Fruit fly (Drosophila melanogaster) whole organism, prepupa: ENCODE data around the gene larp.

ENCODE experiments used
- CG10631 ChIP-seq: fragments of 200-800 bp; sonication (Bioruptor generic); optimal IDR thresholded peaks from 2 replicates; lab custom pipeline; 2016; ENCODE audit warnings: missing biosample characterization, missing genetic modification characterization
- CG11294 ChIP-seq: fragments of 200-800 bp; sonication (Bioruptor generic); IDR thresholded peaks from 2 replicates; pipeline ENCODE4 v1.3.6; 2022; ENCODE audit warnings: missing biosample characterization, missing genetic modification characterization
- CG11762 ChIP-seq: fragments of 200-800 bp; sonication (Bioruptor generic); optimal IDR thresholded peaks from 3 replicates; lab custom pipeline; 2016; ENCODE audit warnings: missing biosample characterization, missing genetic modification characterization; ENCODE audit not compliant: insufficient read depth
- CG11902 ChIP-seq: fragments of 200-800 bp; sonication (Bioruptor generic); optimal IDR thresholded peaks from 3 replicates; lab custom pipeline; 2016; ENCODE audit warnings: missing biosample characterization, missing genetic modification characterization
- CG15336 ChIP-seq: fragments of 200-800 bp; sonication (Bioruptor generic); IDR thresholded peaks from 2 replicates; pipeline ENCODE4 v1.3.6; 2022; ENCODE audit warnings: missing biosample characterization, missing genetic modification characterization
- CG1621 ChIP-seq: fragments of 200-800 bp; sonication (Bioruptor generic); optimal IDR thresholded peaks from 3 replicates; lab custom pipeline; 2018; ENCODE audit warnings: missing biosample characterization, mild to moderate bottlenecking, missing genetic modification characterization
- CG16779 ChIP-seq: fragments of 200-800 bp; sonication (Bioruptor generic); optimal IDR thresholded peaks from 3 replicates; lab custom pipeline; 2017; ENCODE audit warnings: missing biosample characterization, mild to moderate bottlenecking, missing genetic modification characterization
- CG3032 ChIP-seq: fragments of 200-800 bp; optimal IDR thresholded peaks from 2 replicates; lab custom pipeline; 2019; ENCODE audit warnings: missing biosample characterization, mild to moderate bottlenecking, missing genetic modification characterization, moderate library complexity
- CG31627 ChIP-seq: fragments of 200-800 bp; sonication (Bioruptor generic); optimal IDR thresholded peaks from 3 replicates; lab custom pipeline; 2016; ENCODE audit warnings: missing biosample characterization, missing genetic modification characterization
- CG32006 ChIP-seq: fragments of 200-800 bp; sonication (Bioruptor generic); optimal IDR thresholded peaks from 3 replicates; lab custom pipeline; 2017; ENCODE audit warnings: missing biosample characterization, mild to moderate bottlenecking, missing genetic modification characterization
- CG3919 ChIP-seq: fragments of 200-800 bp; sonication (Bioruptor generic); optimal IDR thresholded peaks from 3 replicates; lab custom pipeline; 2016; ENCODE audit warnings: missing biosample characterization, missing genetic modification characterization
- CG4318 ChIP-seq: fragments of 200-800 bp; sonication (Bioruptor generic); optimal IDR thresholded peaks from 3 replicates; lab custom pipeline; 2017; ENCODE audit warnings: missing biosample characterization, mild to moderate bottlenecking, missing genetic modification characterization
- CG6276 ChIP-seq: fragments of 200-800 bp; sonication (Bioruptor generic); optimal IDR thresholded peaks from 2 replicates; lab custom pipeline; 2017; ENCODE audit warnings: missing biosample characterization, mild to moderate bottlenecking, missing genetic modification characterization
- CG6792 ChIP-seq: fragments of 200-800 bp; sonication (Bioruptor generic); optimal IDR thresholded peaks from 3 replicates; lab custom pipeline; 2016; ENCODE audit warnings: missing biosample characterization, missing genetic modification characterization
- CG6808 ChIP-seq: fragments of 200-800 bp; sonication (Bioruptor generic); optimal IDR thresholded peaks from 3 replicates; lab custom pipeline; 2017; ENCODE audit warnings: missing biosample characterization, missing genetic modification characterization, mild to moderate bottlenecking, moderate library complexity, missing genetic modification reagents
- CG6854 ChIP-seq: fragments of 200-800 bp; sonication (Bioruptor generic); optimal IDR thresholded peaks from 2 replicates; lab custom pipeline; 2017; ENCODE audit warnings: missing biosample characterization, mild to moderate bottlenecking, missing genetic modification characterization
- CG7368 ChIP-seq: fragments of 200-800 bp; sonication (Bioruptor generic); optimal IDR thresholded peaks from 3 replicates; lab custom pipeline; 2016; ENCODE audit warnings: missing biosample characterization, missing genetic modification characterization
- CG8119 ChIP-seq: fragments of 200-800 bp; sonication (Bioruptor generic); IDR thresholded peaks from 3 replicates; pipeline ENCODE4 v1.3.6; 2022; ENCODE audit warnings: missing biosample characterization, missing genetic modification characterization
- CG8319 ChIP-seq: fragments of 200-800 bp; sonication (Bioruptor generic); optimal IDR thresholded peaks from 3 replicates; lab custom pipeline; 2016; ENCODE audit warnings: missing biosample characterization, missing genetic modification characterization
- CG8632 ChIP-seq: fragments of 200-800 bp; sonication (Bioruptor generic); optimal IDR thresholded peaks from 3 replicates; lab custom pipeline; 2016; ENCODE audit warnings: missing biosample characterization, missing genetic modification characterization
- CG9139 ChIP-seq: fragments of 200-800 bp; sonication (Bioruptor generic); optimal IDR thresholded peaks from 3 replicates; lab custom pipeline; 2017; ENCODE audit warnings: missing biosample characterization, mild to moderate bottlenecking, missing genetic modification characterization
- Eip78C ChIP-seq: fragments of 200-800 bp; sonication (Bioruptor generic); peaks from one replicate; lab custom pipeline; 2016; ENCODE audit warnings: missing biosample characterization, missing genetic modification characterization
- Eip93F ChIP-seq: fragments of 200-800 bp; sonication (Bioruptor generic); optimal IDR thresholded peaks from 2 replicates; lab custom pipeline; 2016; ENCODE audit warnings: missing biosample characterization, mild to moderate bottlenecking, missing genetic modification characterization
- Ets21C ChIP-seq: fragments of 200-800 bp; sonication (Bioruptor generic); optimal IDR thresholded peaks from 3 replicates; lab custom pipeline; 2016; ENCODE audit warnings: missing biosample characterization, missing genetic modification characterization
- Ets96B ChIP-seq: fragments of 200-800 bp; optimal IDR thresholded peaks from 2 replicates; lab custom pipeline; 2019; ENCODE audit warnings: missing biosample characterization, mild to moderate bottlenecking, missing genetic modification characterization, moderate library complexity
- Gug ChIP-seq: fragments of 200-800 bp; sonication (Bioruptor generic); IDR thresholded peaks from 2 replicates; pipeline ENCODE4 v1.3.6; 2022; ENCODE audit warnings: missing biosample characterization, missing genetic modification characterization
- Hr38 ChIP-seq: sonication (Bioruptor generic); optimal IDR thresholded peaks from 2 replicates; lab custom pipeline; 2016; ENCODE audit warnings: missing biosample characterization, missing genetic modification characterization
- Hr39 ChIP-seq: fragments of 200-800 bp; sonication (Bioruptor generic); optimal IDR thresholded peaks from 2 replicates; lab custom pipeline; 2016; ENCODE audit warnings: missing biosample characterization, missing genetic modification characterization
- Lpt ChIP-seq: fragments of 200-800 bp; sonication (Bioruptor generic); optimal IDR thresholded peaks from 3 replicates; lab custom pipeline; 2016; ENCODE audit warnings: missing biosample characterization, missing genetic modification characterization
- OdsH ChIP-seq: fragments of 200-800 bp; sonication (Bioruptor generic); optimal IDR thresholded peaks from 3 replicates; lab custom pipeline; 2016; ENCODE audit warnings: missing biosample characterization, missing genetic modification characterization
- Sox14 ChIP-seq: fragments of 200-800 bp; sonication (Bioruptor generic); optimal IDR thresholded peaks from 3 replicates; lab custom pipeline; 2016; ENCODE audit warnings: missing biosample characterization, missing genetic modification characterization
- Sox15 ChIP-seq: fragments of 200-800 bp; sonication (Bioruptor generic); optimal IDR thresholded peaks from 3 replicates; lab custom pipeline; 2016; ENCODE audit warnings: missing biosample characterization, missing genetic modification characterization
- achi ChIP-seq: fragments of 200-800 bp; sonication (Bioruptor generic); optimal IDR thresholded peaks from 3 replicates; lab custom pipeline; 2016; ENCODE audit warnings: missing biosample characterization, missing genetic modification characterization
- acj6 ChIP-seq: fragments of 200-800 bp; sonication (Bioruptor generic); optimal IDR thresholded peaks from 3 replicates; lab custom pipeline; 2016; ENCODE audit warnings: missing biosample characterization, missing genetic modification characterization
- cyc ChIP-seq: fragments of 200-800 bp; sonication (Bioruptor generic); optimal IDR thresholded peaks from 3 replicates; lab custom pipeline; 2016; ENCODE audit warnings: missing biosample characterization, missing genetic modification characterization
- esn ChIP-seq: fragments of 200-800 bp; sonication (Bioruptor generic); optimal IDR thresholded peaks from 2 replicates; lab custom pipeline; 2016; ENCODE audit warnings: missing biosample characterization, mild to moderate bottlenecking, missing genetic modification characterization, moderate library complexity
- fkh ChIP-seq: fragments of 200-800 bp; sonication (Bioruptor generic); optimal IDR thresholded peaks from 3 replicates; lab custom pipeline; 2017; ENCODE audit warnings: missing biosample characterization, mild to moderate bottlenecking, missing genetic modification characterization, moderate library complexity
- lz ChIP-seq: fragments of 200-800 bp; sonication (Bioruptor generic); optimal IDR thresholded peaks from 3 replicates; lab custom pipeline; 2016; ENCODE audit warnings: missing biosample characterization, missing genetic modification characterization
- net ChIP-seq: fragments of 200-800 bp; sonication (Bioruptor generic); optimal IDR thresholded peaks from 3 replicates; lab custom pipeline; 2016; ENCODE audit warnings: missing biosample characterization, missing genetic modification characterization
- pdm3 ChIP-seq: fragments of 200-800 bp; sonication (Bioruptor generic); optimal IDR thresholded peaks from 3 replicates; lab custom pipeline; 2016; ENCODE audit warnings: missing biosample characterization, missing genetic modification characterization
- salr ChIP-seq, 2 experiments: fragments of 200-800 bp; sonication (Bioruptor generic); optimal IDR thresholded peaks; 3 replicates each; lab custom pipeline; 2016 to 2018; ENCODE audit warnings: missing biosample characterization in 2 of 2, missing genetic modification characterization in 2 of 2, mild to moderate bottlenecking in 1 of 2
- spab ChIP-seq: fragments of 200-800 bp; sonication (Bioruptor generic); optimal IDR thresholded peaks from 2 replicates; lab custom pipeline; 2017; ENCODE audit warnings: missing biosample characterization, mild to moderate bottlenecking, missing genetic modification characterization, missing genetic modification reagents
- svp ChIP-seq: fragments of 200-800 bp; sonication (Bioruptor generic); peaks from one replicate; lab custom pipeline; 2016; ENCODE audit warnings: missing biosample characterization, missing genetic modification characterization
- vri ChIP-seq: fragments of 200-800 bp; sonication (Bioruptor generic); optimal IDR thresholded peaks from 3 replicates; lab custom pipeline; 2016; ENCODE audit warnings: missing biosample characterization, mild to moderate bottlenecking, missing genetic modification characterization

larp gene

dm6 chr3R:28351942-28352341, 15.7 kb upstream of the larp start, which contains the start of gene Or98b:
Or98b (plus strand) TSS chr3R:28352242.
- no peak for TF ChIP-seq CG9139 (GFP tag; lab: Kevin White, UChicago)
- TF ChIP-seq vri (GFP tag; lab: Kevin White, UChicago), result no peak
- no peak for TF ChIP-seq Ets21C
- TF ChIP-seq CG16779, result no peak
- TF ChIP-seq Sox14 (GFP tag; lab: Kevin White, UChicago), result no peak
- TF ChIP-seq svp (GFP tag; lab: Kevin White, UChicago), result peak; percentile 26
- TF ChIP-seq salr (GFP tag; optimal IDR thresholded peaks at IDR 0.05; lab: Kevin White, UChicago), result no peak
- TF ChIP-seq, all 60 proteins: peak for 1

dm6 chr3R:28345287-28345686, 9.0 kb upstream of the larp start:
- peak; percentile 100 for TF ChIP-seq CG6808 (GFP tag; lab: Kevin White, UChicago)
- TF ChIP-seq CG3032 (tag; lab: Kevin White, UChicago), result no peak

dm6 chr3R:28340606-28340999, 4.4 kb upstream of the larp start:
- peak; percentile 9 for TF ChIP-seq cyc (GFP tag; lab: Kevin White, UChicago)
- no peak for TF ChIP-seq CG3032 (tag; lab: Kevin White, UChicago)
- peak; percentile 51 for TF ChIP-seq CG6276 (GFP tag; lab: Kevin White, UChicago)
- peak; percentile 8 for TF ChIP-seq pdm3
- TF ChIP-seq achi, result no peak
- peak; percentile 22 for TF ChIP-seq Hr39
- peak; percentile 21; the same call in 1 of the 2 replicates for TF ChIP-seq CG11294
- peak; percentile 11 for TF ChIP-seq Lpt
- TF ChIP-seq CG4318, result no peak
- TF ChIP-seq OdsH, result peak; percentile 35
- TF ChIP-seq acj6 (GFP tag; lab: Kevin White, UChicago), result peak; percentile 5
- peak; percentile 37 for TF ChIP-seq esn
- TF ChIP-seq Eip78C (GFP tag; lab: Kevin White, UChicago), result peak; percentile 60
- no peak for TF ChIP-seq Hr38 (GFP tag; lab: Kevin White, UChicago)
- no peak for TF ChIP-seq CG11902 (GFP tag; lab: Kevin White, UChicago)
- peak; percentile 33 for TF ChIP-seq lz (GFP tag; lab: Kevin White, UChicago)
- TF ChIP-seq CG8119, result peak; percentile 43; the same call in 1 of the 3 replicates
- TF ChIP-seq net, result no peak
- peak; percentile 44 for TF ChIP-seq svp (GFP tag; lab: Kevin White, UChicago)
- no peak for TF ChIP-seq spab (GFP tag; lab: Kevin White, UChicago)
- TF ChIP-seq CG15336 (GFP tag; lab: Robert Waterston, UW), result no peak
- TF ChIP-seq CG32006, result peak; percentile 14
- TF ChIP-seq vri (GFP tag; lab: Kevin White, UChicago), result no peak
- TF ChIP-seq CG6854, result peak; percentile 45
- TF ChIP-seq CG6792 (GFP tag; lab: Kevin White, UChicago), result peak; percentile 25
- TF ChIP-seq CG3919 (GFP tag; lab: Kevin White, UChicago), result peak; percentile 19
- TF ChIP-seq, all 60 proteins: peak for 17

dm6 chr3R:28339654-28340605, 3.7 kb upstream of the larp start, which contains the start of the genes Gfat2 and Moca-cyp:
Gfat2 (minus strand) TSS chr3R:28339765.
Moca-cyp (plus strand) TSS chr3R:28340334.
- peak; percentile 67 for TF ChIP-seq CG6854
- TF ChIP-seq lz (GFP tag; lab: Kevin White, UChicago), result peak; percentile 53
- TF ChIP-seq Sox14 (GFP tag; lab: Kevin White, UChicago), result peak; percentile 8
- TF ChIP-seq CG4318, result peak; percentile 49
- peak; percentile 99 for TF ChIP-seq fkh (GFP tag; lab: Kevin White, UChicago)
- no peak for TF ChIP-seq CG1621 (tag; lab: Kevin White, UChicago)
- peak; percentile 63 for TF ChIP-seq CG15336 (GFP tag; lab: Robert Waterston, UW)
- TF ChIP-seq CG8632, result peak; percentile 52
- TF ChIP-seq CG6808 (GFP tag; lab: Kevin White, UChicago), result peak; percentile 0
- peak; percentile 57 for TF ChIP-seq CG10631 (GFP tag; lab: Kevin White, UChicago)
- peak; percentile 38; the same call in 1 of the 2 replicates for TF ChIP-seq CG11294
- peak; percentile 17 to 57 for TF ChIP-seq salr (GFP tag; optimal IDR thresholded peaks at IDR 0.05; lab: Kevin White, UChicago)
- TF ChIP-seq CG31627, result peak; percentile 25
- peak; percentile 36; the same call in 1 of the 2 replicates for TF ChIP-seq Gug (GFP tag; lab: Robert Waterston, UW)
- TF ChIP-seq CG7368 (GFP tag; lab: Kevin White, UChicago), result peak; percentile 15
- peak; percentile 57 for TF ChIP-seq Sox15 (GFP tag; lab: Kevin White, UChicago)
- TF ChIP-seq CG11762 (GFP tag; lab: Kevin White, UChicago), result peak; percentile 31
- peak; percentile 52 for TF ChIP-seq Ets96B
- TF ChIP-seq Ets21C, result no peak
- peak; percentile 26 for TF ChIP-seq CG8319 (GFP tag; lab: Kevin White, UChicago)
- peak; percentile 42 for TF ChIP-seq cyc (GFP tag; lab: Kevin White, UChicago)
- TF ChIP-seq CG6792 (GFP tag; lab: Kevin White, UChicago), result peak; percentile 32
- TF ChIP-seq Eip93F (GFP tag; lab: Kevin White, UChicago), result peak; percentile 34
